Fruit fly (Drosophila melanogaster) whole organism: ENCODE measurements around the gene CG13893.

Experiments used
- EcR ChIP-seq, 2 experiments: fragments of >200 bp; optimal IDR thresholded peaks; 2 replicates each; lab custom pipeline; 2017; ENCODE audit warnings: missing biosample characterization in 2 of 2, missing genetic modification characterization in 2 of 2, missing genetic modification reagents in 2 of 2
- pan ChIP-seq: fragments of >200 bp; optimal IDR thresholded peaks from 2 replicates; lab custom pipeline; 2017
- usp ChIP-seq: fragments of >200 bp; optimal IDR thresholded peaks from 2 replicates; lab custom pipeline; 2017; ENCODE audit warnings: missing biosample characterization, missing genetic modification characterization, mixed read lengths

DNA sequence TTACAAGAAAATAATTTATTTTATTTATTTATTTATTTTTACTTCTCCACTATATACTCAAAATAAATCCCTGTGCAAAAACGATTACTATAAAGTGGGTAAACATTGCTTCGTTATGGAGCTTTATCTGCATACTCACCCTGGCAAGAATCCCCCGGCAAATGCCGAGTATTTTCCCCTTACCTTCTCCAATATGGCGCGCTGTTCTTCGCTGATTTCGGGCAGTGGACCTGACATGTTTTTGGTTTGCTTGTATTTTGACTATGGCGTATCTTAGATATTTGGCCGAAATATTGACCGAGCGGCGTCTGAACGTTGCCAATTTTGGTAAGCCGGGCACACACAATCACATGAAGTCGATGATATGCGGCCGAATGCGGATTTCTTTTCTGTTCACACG lies 620 bp downstream of the CG13893 start:
- TF ChIP-seq EcR (GFP tag; optimal IDR thresholded peaks at IDR 0.05; lab: Kevin White, UChicago) (no peak), pan (lab: Kevin White, UChicago) (no peak), usp (no peak)
